Worm (Caenorhabditis elegans): Measurements from ENCODE around the gene W01C8.1.

- TF ChIP-seq med-1 (GFP tag; optimal IDR thresholded peaks at IDR 0.05; ENCODE audit: insufficient read depth) (no peak), ref-1 (GFP tag; conservative IDR thresholded peaks at IDR 0.05) (no peak), T22C8.4 (GFP tag; IDR thresholded peaks at IDR 0.05) (no peak), ztf-23 (GFP tag; IDR thresholded peaks at IDR 0.05) (no peak), tab-1 (GFP tag; IDR thresholded peaks at IDR 0.05) (no peak), cog-1 (tag; optimal IDR thresholded peaks at IDR 0.05) (no peak), flt-1 (GFP tag; IDR thresholded peaks at IDR 0.05) (no peak)
These were observed 44.3 kb upstream of the W01C8.1 start, which contains the start of gene srv-7 for ce11 chrX:5647884-5648283.
